Worm (Caenorhabditis elegans) whole organism, early embryonic: Measurements from ENCODE around the gene srd-21.

Experiments
- ama-1 ChIP-seq: fragments of 150-350 bp; optimal IDR thresholded peaks from 2 replicates; lab custom pipeline; 2014
- ceh-13 ChIP-seq: fragments of 200-800 bp; sonication (Bioruptor generic); optimal IDR thresholded peaks from 2 replicates; lab custom pipeline; 2018; ENCODE audit warnings: mild to moderate bottlenecking, missing genetic modification characterization, missing compliant biosample characterization
- hmbx-1 ChIP-seq: sonication (generic microtip); optimal IDR thresholded peaks from 2 replicates; lab custom pipeline; 2016; ENCODE audit warnings: mild to moderate bottlenecking, missing genetic modification characterization, missing compliant biosample characterization
- hmg-4 ChIP-seq: fragments of 200-800 bp; sonication (Bioruptor generic); optimal IDR thresholded peaks from 2 replicates; lab custom pipeline; 2018; ENCODE audit warnings: mild to moderate bottlenecking, missing genetic modification characterization, missing compliant biosample characterization
- hnd-1 ChIP-seq: sonication (generic microtip); optimal IDR thresholded peaks from 2 replicates; lab custom pipeline; 2016; ENCODE audit warnings: missing genetic modification characterization, missing compliant biosample characterization
- scrt-1 ChIP-seq: fragments of 200-800 bp; sonication (Bioruptor generic); IDR thresholded peaks from 2 replicates; pipeline ENCODE4 v1.3.6; 2022; ENCODE audit warnings: missing genetic modification characterization, missing compliant biosample characterization
- sea-1 ChIP-seq: fragments of 200-800 bp; sonication (Bioruptor generic); conservative IDR thresholded peaks from 2 replicates; pipeline ENCODE4 v1.3.6; 2022; ENCODE audit warnings: missing genetic modification characterization, missing compliant biosample characterization
- tbx-11 ChIP-seq: fragments of 200-800 bp; sonication (Bioruptor generic); IDR thresholded peaks from 2 replicates; pipeline ENCODE4 v1.3.6; 2022; ENCODE audit warnings: missing genetic modification characterization, missing compliant biosample characterization
- tbx-37 ChIP-seq: fragments of 200-800 bp; sonication (Bioruptor generic); conservative IDR thresholded peaks from 2 replicates; pipeline ENCODE4 v1.3.6; 2022; ENCODE audit warnings: missing genetic modification reagents, missing genetic modification characterization, missing compliant biosample characterization

DNA sequence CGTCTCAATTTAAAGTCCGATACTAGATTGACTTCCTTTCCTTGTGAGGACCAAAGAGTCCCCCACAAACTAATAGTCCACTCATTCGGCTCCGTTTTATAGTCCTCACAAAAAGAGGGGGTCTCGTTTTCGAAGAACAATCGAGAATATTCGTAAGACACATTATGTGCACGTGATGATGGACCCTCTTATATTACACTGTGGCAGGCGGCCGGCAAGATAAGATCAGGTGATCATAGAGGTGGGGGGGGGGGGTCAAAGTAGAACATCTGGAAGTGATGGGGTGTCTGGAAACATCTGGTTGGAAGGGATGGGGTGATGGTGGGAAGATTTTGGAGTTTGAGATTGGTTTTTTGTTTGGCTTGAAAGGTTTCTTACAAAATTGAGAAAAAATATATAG lies 31.3 kb upstream of the srd-21 start:
- TF ChIP-seq hmbx-1 (tag; lab: Kevin White, UChicago) = no peak
- TF ChIP-seq hmg-4 (GFP tag; lab: Kevin White, UChicago) = no peak
- no peak for TF ChIP-seq tbx-37 (GFP tag; lab: Robert Waterston, UW)
- no peak for TF ChIP-seq scrt-1 (GFP tag; lab: Robert Waterston, UW)
- no peak for TF ChIP-seq tbx-11
- no peak for TF ChIP-seq ama-1 (lab: Kevin White, UChicago)
- TF ChIP-seq sea-1 (GFP tag; lab: Robert Waterston, UW) = no peak
- no peak for TF ChIP-seq hnd-1 (tag; lab: Kevin White, UChicago)
- TF ChIP-seq ceh-13 (GFP tag; lab: Kevin White, UChicago) = no peak
